6 worm cellular contexts compared by ENCODE assay signal in genomic region chrIII:5078062-5078461, ce11.
A peak's percentile ranks its signal among the peaks of the same experiment; 100 is the strongest.
TF ChIP-seq lines count a peak whose summit lies in the region.

No protein-coding gene starts in this region.

TF ChIP-seq in whole organism, L1 larva, 84 proteins besides CTCF, POLR2A, EP300 and RAD21 (continues in another document):
- TF ChIP-seq dsc-1 (tag; optimal IDR thresholded peaks at IDR 0.05; lab: Kevin White, UChicago) = no peak
- TF ChIP-seq nhr-20 (tag; optimal IDR thresholded peaks at IDR 0.05; lab: Kevin White, UChicago) = peak; percentile 96
- peak; percentile 80 for TF ChIP-seq nhr-47 (tag; optimal IDR thresholded peaks at IDR 0.05; lab: Kevin White, UChicago)
- peak; percentile 60 for TF ChIP-seq rnt-1 (tag; optimal IDR thresholded peaks at IDR 0.05; lab: Kevin White, UChicago)
- TF ChIP-seq ztf-11 (tag; optimal IDR thresholded peaks at IDR 0.05; lab: Kevin White, UChicago) = no peak
- no peak for TF ChIP-seq hlh-17 (GFP tag; optimal IDR thresholded peaks at IDR 0.05; lab: Kevin White, UChicago; ENCODE audit: borderline replicate concordance)
- TF ChIP-seq lin-35 (GFP tag; optimal IDR thresholded peaks at IDR 0.05; lab: Kevin White, UChicago) = peak; percentile 3 to 83
- TF ChIP-seq ces-1 (GFP tag; optimal IDR thresholded peaks at IDR 0.05; lab: Kevin White, UChicago) = no peak
- TF ChIP-seq ets-5 (GFP tag; IDR thresholded peaks at IDR 0.05; lab: Robert Waterston, UW) = no peak
- TF ChIP-seq ama-1 (optimal IDR thresholded peaks at IDR 0.05; lab: Kevin White, UChicago) = no peak
- no peak for TF ChIP-seq sptf-1 (tag; optimal IDR thresholded peaks at IDR 0.05; lab: Kevin White, UChicago)
- TF ChIP-seq pqm-1 (tag; optimal IDR thresholded peaks at IDR 0.05; lab: Kevin White, UChicago) = no peak
- TF ChIP-seq zag-1 (tag; optimal IDR thresholded peaks at IDR 0.05; lab: Kevin White, UChicago) = no peak
- peak; percentile 90 for TF ChIP-seq skn-1 (tag; optimal IDR thresholded peaks at IDR 0.05; lab: Kevin White, UChicago)
- no peak for TF ChIP-seq sox-4 (tag; optimal IDR thresholded peaks at IDR 0.05; lab: Kevin White, UChicago)
- peak; percentile 97 for TF ChIP-seq nhr-19 (GFP tag; conservative IDR thresholded peaks at IDR 0.05; lab: Robert Waterston, UW)

TF ChIP-seq in whole organism, L2 larva, 48 proteins besides CTCF, POLR2A, EP300 and RAD21 (continues in another document):
- TF ChIP-seq sma-9 (GFP tag; optimal IDR thresholded peaks at IDR 0.05; lab: Kevin White, UChicago) (peak; percentile 99), sma-9 (tag; optimal IDR thresholded peaks at IDR 0.05; lab: Kevin White, UChicago) (no peak), lin-13 (GFP tag; optimal IDR thresholded peaks at IDR 0.05; lab: Kevin White, UChicago) (peak; percentile 14), ama-1 (optimal IDR thresholded peaks at IDR 0.05; lab: Kevin White, UChicago) (peak; percentile 43), egl-27 (tag; optimal IDR thresholded peaks at IDR 0.05; lab: Kevin White, UChicago) (peak; percentile 66), nhr-21 (tag; optimal IDR thresholded peaks at IDR 0.05; lab: Kevin White, UChicago) (peak; percentile 91), aly-2 (tag; optimal IDR thresholded peaks at IDR 0.05; lab: Kevin White, UChicago) (no peak), nhr-6 (tag; optimal IDR thresholded peaks at IDR 0.05; lab: Kevin White, UChicago) (peak; percentile 2), lsy-2 (tag; optimal IDR thresholded peaks at IDR 0.05; lab: Kevin White, UChicago) (peak in 1 of 2 experiments; percentile 76), skn-1 (tag; optimal IDR thresholded peaks at IDR 0.05; lab: Kevin White, UChicago) (peak; percentile 63), Y55F3AM.14 (GFP tag; optimal IDR thresholded peaks at IDR 0.05; lab: Kevin White, UChicago) (peak; percentile 62), sma-3 (GFP tag; optimal IDR thresholded peaks at IDR 0.05; lab: Kevin White, UChicago) (peak; percentile 81), unc-55 (GFP tag; optimal IDR thresholded peaks at IDR 0.05; lab: Kevin White, UChicago) (no peak), gmeb-1 (tag; optimal IDR thresholded peaks at IDR 0.05; lab: Kevin White, UChicago) (peak; percentile 61), C34F6.9 (tag; optimal IDR thresholded peaks at IDR 0.05; lab: Kevin White, UChicago) (peak; percentile 51)

TF ChIP-seq in whole organism, L3 larva, 47 proteins besides CTCF, POLR2A, EP300 and RAD21 (continues in another document):
- TF ChIP-seq pha-4 (tag; optimal IDR thresholded peaks at IDR 0.05; lab: Kevin White, UChicago) = peak; percentile 93
- no peak for TF ChIP-seq nhr-25 (tag; optimal IDR thresholded peaks at IDR 0.05; lab: Kevin White, UChicago)
- no peak for TF ChIP-seq nhr-77 (tag; optimal IDR thresholded peaks at IDR 0.05; lab: Kevin White, UChicago)
- TF ChIP-seq nhr-237 (tag; optimal IDR thresholded peaks at IDR 0.05; lab: Kevin White, UChicago) = no peak
- TF ChIP-seq lin-15B (tag; optimal IDR thresholded peaks at IDR 0.05; lab: Kevin White, UChicago) = peak; percentile 6
- TF ChIP-seq ZK546.5 (tag; optimal IDR thresholded peaks at IDR 0.05; lab: Kevin White, UChicago) = no peak
- no peak for TF ChIP-seq ceh-16 (tag; optimal IDR thresholded peaks at IDR 0.05; lab: Kevin White, UChicago)
- TF ChIP-seq tbx-2 (tag; optimal IDR thresholded peaks at IDR 0.05; lab: Kevin White, UChicago) = no peak
- TF ChIP-seq jun-1 (tag; optimal IDR thresholded peaks at IDR 0.05; lab: Kevin White, UChicago) = peak; percentile 78
- TF ChIP-seq ceh-28 (tag; optimal IDR thresholded peaks at IDR 0.05; lab: Kevin White, UChicago) = no peak
- peak; percentile 82 for TF ChIP-seq nhr-23 (tag; optimal IDR thresholded peaks at IDR 0.05; lab: Kevin White, UChicago)
- TF ChIP-seq nfya-1 (tag; optimal IDR thresholded peaks at IDR 0.05; lab: Kevin White, UChicago; ENCODE audit: insufficient read depth) = peak; percentile 60
- TF ChIP-seq fkh-10 (GFP tag; optimal IDR thresholded peaks at IDR 0.05; lab: Kevin White, UChicago) = no peak
- no peak for TF ChIP-seq nhr-28 (tag; optimal IDR thresholded peaks at IDR 0.05; lab: Kevin White, UChicago)
- no peak for TF ChIP-seq daf-12 (tag; optimal IDR thresholded peaks at IDR 0.05; lab: Kevin White, UChicago)
- peak; percentile 81 for TF ChIP-seq nhr-43 (tag; optimal IDR thresholded peaks at IDR 0.05; lab: Kevin White, UChicago; ENCODE audit: poor library complexity, severe bottlenecking)

TF ChIP-seq in whole organism, L4 larva, 104 proteins besides CTCF, POLR2A, EP300 and RAD21 (continues in another document):
- TF ChIP-seq ceh-20 (GFP tag; IDR thresholded peaks at IDR 0.05; lab: Robert Waterston, UW) = 0 out of 2 replicates have a peak, but pooled peaks have one; percentile 38
- TF ChIP-seq dmd-6 (GFP tag; IDR thresholded peaks at IDR 0.05; lab: Robert Waterston, UW) = peak; percentile 99
- peak; percentile 81 for TF ChIP-seq mep-1 (tag; optimal IDR thresholded peaks at IDR 0.05; lab: Kevin White, UChicago)
- TF ChIP-seq ceh-82 (tag; optimal IDR thresholded peaks at IDR 0.05; lab: Kevin White, UChicago) = no peak
- TF ChIP-seq nhr-11 (tag; optimal IDR thresholded peaks at IDR 0.05; lab: Kevin White, UChicago) = peak; percentile 83
- TF ChIP-seq ceh-44 (GFP tag; IDR thresholded peaks at IDR 0.05; lab: Robert Waterston, UW) = no peak
- TF ChIP-seq unc-62 (GFP tag; optimal IDR thresholded peaks at IDR 0.05 in 1 of 2; lab: Kevin White, UChicago) = peak in 1 of 2 experiments; percentile 78
- no peak for TF ChIP-seq unc-62 (tag; optimal IDR thresholded peaks at IDR 0.05; lab: Kevin White, UChicago)
- no peak for TF ChIP-seq gei-8 (GFP tag; optimal IDR thresholded peaks at IDR 0.05; lab: Kevin White, UChicago)
- TF ChIP-seq unc-39 (tag; optimal IDR thresholded peaks at IDR 0.05; lab: Kevin White, UChicago) = no peak
- TF ChIP-seq daf-16 (GFP tag; optimal IDR thresholded peaks at IDR 0.05; lab: Kevin White, UChicago) = peak in 1 of 2 experiments; percentile 79
- peak; percentile 98 for TF ChIP-seq daf-16 (tag; optimal IDR thresholded peaks at IDR 0.05; lab: Kevin White, UChicago)
- no peak for TF ChIP-seq F37D6.2 (tag; optimal IDR thresholded peaks at IDR 0.05; lab: Kevin White, UChicago)
- TF ChIP-seq dpl-1 (GFP tag; optimal IDR thresholded peaks at IDR 0.05; lab: Kevin White, UChicago) = peak; percentile 12
- no peak for TF ChIP-seq lin-1 (GFP tag; IDR thresholded peaks at IDR 0.05; lab: Robert Waterston, UW)
- peak; percentile 65 for TF ChIP-seq mes-2 (tag; optimal IDR thresholded peaks at IDR 0.05; lab: Kevin White, UChicago; ENCODE audit: poor library complexity, severe bottlenecking)

TF ChIP-seq in whole organism, late embryonic, 69 proteins besides CTCF, POLR2A, EP300 and RAD21:
- no peak for TF ChIP-seq nhr-232 (tag; optimal IDR thresholded peaks at IDR 0.05; lab: Kevin White, UChicago)
- no peak for TF ChIP-seq ceh-24 (tag; optimal IDR thresholded peaks at IDR 0.05; lab: Kevin White, UChicago)
- peak; percentile 15 for TF ChIP-seq elt-2 (tag; optimal IDR thresholded peaks at IDR 0.05; lab: Kevin White, UChicago)
- no peak for TF ChIP-seq ceh-14 (tag; optimal IDR thresholded peaks at IDR 0.05; lab: Kevin White, UChicago)
- no peak for TF ChIP-seq rnt-1 (tag; optimal IDR thresholded peaks at IDR 0.05; lab: Kevin White, UChicago)
- no peak for TF ChIP-seq dmd-4 (tag; optimal IDR thresholded peaks at IDR 0.05; lab: Kevin White, UChicago; ENCODE audit: borderline replicate concordance)
- no peak for TF ChIP-seq ztf-16 (tag; optimal IDR thresholded peaks at IDR 0.05; lab: Kevin White, UChicago)
- no peak for TF ChIP-seq unc-55 (GFP tag; optimal IDR thresholded peaks at IDR 0.05; lab: Kevin White, UChicago)

TF ChIP-seq in whole organism, young adult, 124 proteins besides CTCF, POLR2A, EP300 and RAD21 (continues in another document):
- TF ChIP-seq F10E7.11 (tag; optimal IDR thresholded peaks at IDR 0.05; lab: Kevin White, UChicago) = no peak
- TF ChIP-seq xnd-1 (tag; optimal IDR thresholded peaks at IDR 0.05; lab: Kevin White, UChicago) = no peak
- no peak for TF ChIP-seq ceh-100 (GFP tag; IDR thresholded peaks at IDR 0.05; lab: Robert Waterston, UW)
- TF ChIP-seq rec-8 (tag; optimal IDR thresholded peaks at IDR 0.05; lab: Kevin White, UChicago) = no peak
- peak; percentile 76 for TF ChIP-seq nhr-80 (tag; optimal IDR thresholded peaks at IDR 0.05; lab: Kevin White, UChicago)
- no peak for TF ChIP-seq rpc-1 (optimal IDR thresholded peaks at IDR 0.05; lab: Kevin White, UChicago)
- no peak for TF ChIP-seq rpc-1 (tag; optimal IDR thresholded peaks at IDR 0.05; lab: Kevin White, UChicago)
- TF ChIP-seq K12H6.12 (tag; optimal IDR thresholded peaks at IDR 0.05; lab: Kevin White, UChicago) = peak; percentile 20
- TF ChIP-seq lin-40 (tag; optimal IDR thresholded peaks at IDR 0.05; lab: Kevin White, UChicago) = peak; percentile 74
- peak; percentile 21; the same call in 1 of the 2 replicates for TF ChIP-seq dox-1 (GFP tag; IDR thresholded peaks at IDR 0.05; lab: Robert Waterston, UW)
- TF ChIP-seq zim-3 (tag; optimal IDR thresholded peaks at IDR 0.05; lab: Kevin White, UChicago) = no peak
- TF ChIP-seq lsl-1 (GFP tag; optimal IDR thresholded peaks at IDR 0.05; lab: Kevin White, UChicago) = no peak
- no peak for TF ChIP-seq egl-44 (GFP tag; IDR thresholded peaks at IDR 0.05; lab: Robert Waterston, UW)
- TF ChIP-seq efl-1 (GFP tag; optimal IDR thresholded peaks at IDR 0.05; lab: Kevin White, UChicago) = no peak
- TF ChIP-seq snpc-1.3 (tag; optimal IDR thresholded peaks at IDR 0.05; lab: Kevin White, UChicago; ENCODE audit: insufficient read depth) = no peak
- TF ChIP-seq madf-3 (GFP tag; IDR thresholded peaks at IDR 0.05; lab: Robert Waterston, UW) = no peak
- TF ChIP-seq lin-35 (GFP tag; optimal IDR thresholded peaks at IDR 0.05; lab: Kevin White, UChicago) = peak in 1 of 3 experiments; percentile 14
- TF ChIP-seq F52B5.7 (tag; optimal IDR thresholded peaks at IDR 0.05; lab: Kevin White, UChicago) = no peak
- TF ChIP-seq madf-8 (GFP tag; conservative IDR thresholded peaks at IDR 0.05; lab: Robert Waterston, UW) = no peak
- TF ChIP-seq F22D6.2 (tag; optimal IDR thresholded peaks at IDR 0.05; lab: Kevin White, UChicago) = peak; percentile 76
- TF ChIP-seq aptf-3 (GFP tag; IDR thresholded peaks at IDR 0.05; lab: Robert Waterston, UW) = no peak
- peak; percentile 45 for TF ChIP-seq attf-5 (GFP tag; optimal IDR thresholded peaks at IDR 0.05; lab: Kevin White, UChicago)
- no peak for TF ChIP-seq ztf-18 (tag; optimal IDR thresholded peaks at IDR 0.05; lab: Kevin White, UChicago)
- no peak for TF ChIP-seq madf-10 (tag; optimal IDR thresholded peaks at IDR 0.05; lab: Kevin White, UChicago)
- TF ChIP-seq Y67H2A.10 (GFP tag; conservative IDR thresholded peaks at IDR 0.05; lab: Robert Waterston, UW) = no peak
- no peak for TF ChIP-seq F57C9.4 (tag; optimal IDR thresholded peaks at IDR 0.05; lab: Kevin White, UChicago)
- TF ChIP-seq lag-1 (GFP tag; IDR thresholded peaks at IDR 0.05; lab: Robert Waterston, UW) = no peak
- 0 out of 2 replicates have a peak, but pooled peaks have one; percentile 42 for TF ChIP-seq nfyb-1 (GFP tag; IDR thresholded peaks at IDR 0.05; lab: Robert Waterston, UW)
- peak; percentile 16; the same call in 1 of the 2 replicates for TF ChIP-seq hmg-1.2 (GFP tag; IDR thresholded peaks at IDR 0.05; lab: Robert Waterston, UW)
- no peak for TF ChIP-seq F57A8.1 (GFP tag; optimal IDR thresholded peaks at IDR 0.05; lab: Kevin White, UChicago)
